Fruit fly (Drosophila melanogaster): ENCODE measurements around the gene Obp8a.

- TF ChIP-seq EcR (GFP tag; optimal IDR thresholded peaks at IDR 0.05) = no peak
- no peak for TF ChIP-seq Dll (optimal IDR thresholded peaks at IDR 0.05)
- no peak for TF ChIP-seq CG8478 (optimal IDR thresholded peaks at IDR 0.05)
- no peak for TF ChIP-seq psq (optimal IDR thresholded peaks at IDR 0.05)
- TF ChIP-seq usp (GFP tag; optimal IDR thresholded peaks at IDR 0.05) = no peak
Observed at dm6 chrX:9196362-9196761, 18.3 kb upstream of the Obp8a start, which contains the start of gene CG12118.

All from whole organism.